Worm (Caenorhabditis elegans): ENCODE data around the gene acbp-6.

The acbp-6 gene

ce11 chrII:11954811-11955210 lies 18.7 kb downstream of the acbp-6 start:
- TF ChIP-seq crh-2 (tag; optimal IDR thresholded peaks at IDR 0.05) (no peak), alr-1 (tag; optimal IDR thresholded peaks at IDR 0.05) (no peak), unc-39 (tag; optimal IDR thresholded peaks at IDR 0.05) (no peak), nhr-77 (tag; optimal IDR thresholded peaks at IDR 0.05) (no peak), ZK546.5 (tag; optimal IDR thresholded peaks at IDR 0.05) (no peak), aly-2 (tag; optimal IDR thresholded peaks at IDR 0.05) (no peak), lin-11 (tag; optimal IDR thresholded peaks at IDR 0.05) (no peak), unc-62 (GFP tag; optimal IDR thresholded peaks at IDR 0.05) (no peak), mab-5 (tag; optimal IDR thresholded peaks at IDR 0.05) (no peak), F13H6.1 (tag; optimal IDR thresholded peaks at IDR 0.05) (no peak), blmp-1 (tag; optimal IDR thresholded peaks at IDR 0.05; ENCODE audit: insufficient read depth) (no peak), ama-1 (optimal IDR thresholded peaks at IDR 0.05) (no peak), nhr-23 (tag; optimal IDR thresholded peaks at IDR 0.05) (no peak), ztf-4 (tag; optimal IDR thresholded peaks at IDR 0.05) (no peak), nhr-12 (tag; optimal IDR thresholded peaks at IDR 0.05) (no peak), mbf-1 (tag; optimal IDR thresholded peaks at IDR 0.05) (no peak), unc-55 (GFP tag; optimal IDR thresholded peaks at IDR 0.05) (no peak), zag-1 (tag; optimal IDR thresholded peaks at IDR 0.05) (no peak), R02D3.7 (tag; optimal IDR thresholded peaks at IDR 0.05) (no peak), nhr-237 (tag; optimal IDR thresholded peaks at IDR 0.05) (no peak)

ce11 chrII:11954208-11954607 lies 19.3 kb downstream of the acbp-6 start, which contains the start of gene W03C9.6:
Gene W03C9.6, plus strand, starts transcription at chrII:11954508.
- TF ChIP-seq ztf-11 (tag; optimal IDR thresholded peaks at IDR 0.05) (no peak), nhr-12 (tag; optimal IDR thresholded peaks at IDR 0.05) (no peak), sem-4 (tag; optimal IDR thresholded peaks at IDR 0.05) (no peak), nhr-6 (tag; optimal IDR thresholded peaks at IDR 0.05) (no peak), peb-1 (tag; optimal IDR thresholded peaks at IDR 0.05) (no peak), egl-27 (tag; optimal IDR thresholded peaks at IDR 0.05) (no peak), nhr-237 (tag; optimal IDR thresholded peaks at IDR 0.05) (no peak), snpc-4 (tag; optimal IDR thresholded peaks at IDR 0.05) (no peak), alr-1 (tag; optimal IDR thresholded peaks at IDR 0.05) (no peak), zag-1 (tag; optimal IDR thresholded peaks at IDR 0.05) (no peak), aly-2 (tag; optimal IDR thresholded peaks at IDR 0.05) (no peak), nhr-77 (tag; optimal IDR thresholded peaks at IDR 0.05) (no peak), R02D3.7 (tag; optimal IDR thresholded peaks at IDR 0.05) (no peak)

- TF ChIP-seq snpc-4 (tag; optimal IDR thresholded peaks at IDR 0.05) (no peak), lsy-2 (tag; optimal IDR thresholded peaks at IDR 0.05) (no peak), mbf-1 (tag; optimal IDR thresholded peaks at IDR 0.05) (no peak), blmp-1 (tag; optimal IDR thresholded peaks at IDR 0.05; ENCODE audit: insufficient read depth) (peak; percentile 49), nhr-129 (tag; optimal IDR thresholded peaks at IDR 0.05) (no peak)
Measured at ce11 chrII:11952963-11953362, 20.6 kb downstream of the acbp-6 start.

- TF ChIP-seq nhr-10 (tag; optimal IDR thresholded peaks at IDR 0.05) = no peak
- no peak for TF ChIP-seq nhr-23 (tag; optimal IDR thresholded peaks at IDR 0.05)
- no peak for TF ChIP-seq ztf-1 (GFP tag; conservative IDR thresholded peaks at IDR 0.05)
- TF ChIP-seq nhr-11 (tag; optimal IDR thresholded peaks at IDR 0.05) = no peak
- no peak for TF ChIP-seq mab-5 (tag; optimal IDR thresholded peaks at IDR 0.05)
- TF ChIP-seq sem-4 (tag; optimal IDR thresholded peaks at IDR 0.05) = no peak
- no peak for TF ChIP-seq elt-1 (tag; optimal IDR thresholded peaks at IDR 0.05)
- TF ChIP-seq dmd-4 (tag; optimal IDR thresholded peaks at IDR 0.05) = no peak
- no peak for TF ChIP-seq Y55F3AM.14 (GFP tag; optimal IDR thresholded peaks at IDR 0.05)
- TF ChIP-seq nhr-237 (tag; optimal IDR thresholded peaks at IDR 0.05) = no peak
- TF ChIP-seq nhr-6 (tag; optimal IDR thresholded peaks at IDR 0.05) = no peak
- TF ChIP-seq fos-1 (tag; optimal IDR thresholded peaks at IDR 0.05) = no peak
- no peak for TF ChIP-seq nhr-77 (tag; optimal IDR thresholded peaks at IDR 0.05)
- TF ChIP-seq zag-1 (tag; optimal IDR thresholded peaks at IDR 0.05) = no peak
- no peak for TF ChIP-seq ama-1 (optimal IDR thresholded peaks at IDR 0.05)
- TF ChIP-seq ztf-11 (tag; optimal IDR thresholded peaks at IDR 0.05) = no peak
- no peak for TF ChIP-seq lin-13 (GFP tag; optimal IDR thresholded peaks at IDR 0.05)
- no peak for TF ChIP-seq alr-1 (tag; optimal IDR thresholded peaks at IDR 0.05)
- TF ChIP-seq egl-27 (tag; optimal IDR thresholded peaks at IDR 0.05) = no peak
Measured at ce11 chrII:11948459-11948858, 25.1 kb downstream of the acbp-6 start, which contains the start of gene W03C9.8. Gene W03C9.8, plus strand, starts transcription at chrII:11948759.

ce11 chrII:11936393-11936792 lies 37.1 kb downstream of the acbp-6 start:
- TF ChIP-seq nhr-23 (tag; optimal IDR thresholded peaks at IDR 0.05) = no peak
- peak; percentile 27 for TF ChIP-seq fos-1 (tag; optimal IDR thresholded peaks at IDR 0.05)

Data from whole organism, L2 larva.